Fruit fly (Drosophila melanogaster) whole organism, embryonic: ENCODE measurements around the gene CG31777.

ENCODE experiments used
- Atf-2 ChIP-seq: fragments of 200-800 bp; sonication (Bioruptor generic); optimal IDR thresholded peaks from 2 replicates; lab custom pipeline; 2016; ENCODE audit warnings: missing biosample characterization, missing genetic modification characterization
- CG11696 ChIP-seq: fragments of 200-800 bp; sonication (Bioruptor generic); IDR thresholded peaks from 2 replicates; pipeline ENCODE4 v1.3.6; 2022; ENCODE audit warnings: missing biosample characterization, missing genetic modification characterization
- CG12219 ChIP-seq: fragments of 200-800 bp; sonication (Bioruptor generic); optimal IDR thresholded peaks from 3 replicates; lab custom pipeline; 2018; ENCODE audit warnings: missing biosample characterization, mild to moderate bottlenecking, missing genetic modification characterization
- CG14014 ChIP-seq: fragments of 200-800 bp; sonication (Bioruptor generic); IDR thresholded peaks from 2 replicates; pipeline ENCODE4 v1.3.6; 2022; ENCODE audit warnings: missing biosample characterization, missing genetic modification characterization
- CG16779 ChIP-seq: fragments of 200-800 bp; sonication (Bioruptor generic); IDR thresholded peaks from 2 replicates; pipeline ENCODE4 v1.3.6; 2022; ENCODE audit warnings: missing biosample characterization, missing genetic modification characterization
- CG17186 ChIP-seq: fragments of 200-800 bp; sonication (Bioruptor generic); optimal IDR thresholded peaks from 3 replicates; lab custom pipeline; 2017; ENCODE audit warnings: missing biosample characterization, missing genetic modification reagents, missing genetic modification characterization
- CG17829 ChIP-seq: fragments of 200-800 bp; optimal IDR thresholded peaks from 2 replicates; lab custom pipeline; 2019; ENCODE audit warnings: missing biosample characterization, mild to moderate bottlenecking, missing genetic modification characterization, moderate library complexity
- CG3163 ChIP-seq: fragments of 200-800 bp; sonication (Bioruptor generic); optimal IDR thresholded peaks from 3 replicates; lab custom pipeline; 2016; ENCODE audit warnings: missing biosample characterization, missing genetic modification characterization
- CG3407 ChIP-seq: fragments of 200-800 bp; sonication (Bioruptor generic); optimal IDR thresholded peaks from 2 replicates; lab custom pipeline; 2018; ENCODE audit warnings: missing biosample characterization, mild to moderate bottlenecking, missing genetic modification characterization
- CG4707 ChIP-seq: fragments of 200-800 bp; sonication (Bioruptor generic); optimal IDR thresholded peaks from 2 replicates; lab custom pipeline; 2018; ENCODE audit warnings: missing biosample characterization, mild to moderate bottlenecking, missing genetic modification characterization, moderate library complexity
- CG4730 ChIP-seq: fragments of 200-800 bp; sonication (Bioruptor generic); IDR thresholded peaks from 2 replicates; pipeline ENCODE4 v1.3.6; 2022; ENCODE audit warnings: missing biosample characterization, missing genetic modification characterization
- CG6175 ChIP-seq: fragments of 200-800 bp; sonication (Bioruptor generic); IDR thresholded peaks from 3 replicates; pipeline ENCODE4 v1.3.6; 2022; ENCODE audit warnings: missing biosample characterization, missing genetic modification characterization
- CG7839 ChIP-seq: fragments of 200-800 bp; sonication (Bioruptor generic); optimal IDR thresholded peaks from 3 replicates; lab custom pipeline; 2018; ENCODE audit warnings: missing biosample characterization, mild to moderate bottlenecking, missing genetic modification characterization, moderate library complexity
- CG8089 ChIP-seq: fragments of 200-800 bp; sonication (Bioruptor generic); optimal IDR thresholded peaks from 3 replicates; lab custom pipeline; 2016; ENCODE audit warnings: missing biosample characterization, missing genetic modification characterization
- D ChIP-seq, 2 experiments: fragments of 200-800 bp in 1 of 2; fragments of >200 bp in 1 of 2; sonication (Bioruptor generic) in 1 of 2; optimal IDR thresholded peaks; 2 replicates in 1 of 2; 3 replicates in 1 of 2; lab custom pipeline; 2017; ENCODE audit warnings: mild to moderate bottlenecking in 1 of 2, missing biosample characterization in 1 of 2, missing genetic modification characterization in 1 of 2, missing genetic modification reagents in 1 of 2
- Dad ChIP-seq: fragments of 200-800 bp; sonication (Bioruptor generic); optimal IDR thresholded peaks from 3 replicates; lab custom pipeline; 2016; ENCODE audit warnings: missing biosample characterization, missing genetic modification characterization
- Deaf1 ChIP-seq: fragments of 200-800 bp; optimal IDR thresholded peaks from 3 replicates; lab custom pipeline; 2019; ENCODE audit warnings: missing biosample characterization, mild to moderate bottlenecking, missing genetic modification characterization, moderate library complexity
- Dek ChIP-seq: fragments of 200-800 bp; sonication (Bioruptor generic); optimal IDR thresholded peaks from 3 replicates; lab custom pipeline; 2019; ENCODE audit warnings: missing biosample characterization, mild to moderate bottlenecking, missing genetic modification characterization, moderate library complexity
- Dp ChIP-seq: fragments of 200-800 bp; sonication (Bioruptor generic); optimal IDR thresholded peaks from 2 replicates; lab custom pipeline; 2018; ENCODE audit warnings: missing biosample characterization, mild to moderate bottlenecking, missing genetic modification characterization, moderate library complexity
- Dref ChIP-seq: fragments of 200-800 bp; sonication (Bioruptor generic); IDR thresholded peaks from 2 replicates; pipeline ENCODE4 v1.3.6; 2022; ENCODE audit warnings: missing biosample characterization, missing genetic modification characterization
- E2f1 ChIP-seq: fragments of 200-800 bp; sonication (Bioruptor generic); IDR thresholded peaks from 2 replicates; pipeline ENCODE4 v1.3.6; 2022; ENCODE audit warnings: missing biosample characterization, missing genetic modification characterization
- Eip74EF ChIP-seq, 2 experiments: fragments of 200-800 bp in 1 of 2; fragments of >200 bp in 1 of 2; sonication (Bioruptor generic) in 1 of 2; optimal IDR thresholded peaks; 2 replicates each; lab custom pipeline; 2017 to 2019; ENCODE audit warnings: missing biosample characterization in 2 of 2, missing genetic modification characterization in 2 of 2, mild to moderate bottlenecking in 1 of 2, moderate library complexity in 1 of 2
- H2.0 ChIP-seq: fragments of 200-800 bp; sonication (Bioruptor generic); IDR thresholded peaks from 2 replicates; pipeline ENCODE4 v1.3.6; 2022; ENCODE audit warnings: missing biosample characterization, missing genetic modification characterization
- HmgZ ChIP-seq: fragments of 200-800 bp; sonication (Bioruptor generic); optimal IDR thresholded peaks from 2 replicates; lab custom pipeline; 2018; ENCODE audit warnings: missing biosample characterization, mild to moderate bottlenecking, missing genetic modification characterization
- Hr51 ChIP-seq, 2 experiments: fragments of 200-800 bp; sonication (Bioruptor generic); optimal IDR thresholded peaks; 2 replicates in 1 of 2; 3 replicates in 1 of 2; lab custom pipeline; 2016 to 2018; ENCODE audit warnings: missing biosample characterization in 2 of 2, missing genetic modification characterization in 2 of 2, mild to moderate bottlenecking in 1 of 2, moderate library complexity in 1 of 2
- Kr ChIP-seq: fragments of 200-800 bp; sonication (Bioruptor generic); optimal IDR thresholded peaks from 2 replicates; lab custom pipeline; 2017; ENCODE audit warnings: missing biosample characterization, mild to moderate bottlenecking, missing genetic modification characterization
- Lpt ChIP-seq: fragments of >200 bp; optimal IDR thresholded peaks from 2 replicates; lab custom pipeline; 2018; ENCODE audit warnings: missing biosample characterization, missing genetic modification characterization
- Mes4 ChIP-seq: fragments of 200-800 bp; sonication (Bioruptor generic); optimal IDR thresholded peaks from 2 replicates; lab custom pipeline; 2016; ENCODE audit warnings: missing biosample characterization, missing genetic modification characterization
- Rfx ChIP-seq: fragments of 200-800 bp; sonication (Bioruptor generic); IDR thresholded peaks from 2 replicates; pipeline ENCODE4 v1.3.6; 2022; ENCODE audit warnings: missing biosample characterization, missing genetic modification characterization
- br ChIP-seq: fragments of >200 bp; optimal IDR thresholded peaks from 2 replicates; lab custom pipeline; 2017
- cas ChIP-seq: fragments of 200-800 bp; sonication (Bioruptor generic); IDR thresholded peaks from 2 replicates; pipeline ENCODE4 v1.3.6; 2022; ENCODE audit warnings: missing biosample characterization, missing genetic modification characterization
- da ChIP-seq: fragments of 200-800 bp; sonication (Bioruptor generic); optimal IDR thresholded peaks from 2 replicates; lab custom pipeline; 2016; ENCODE audit warnings: missing biosample characterization, missing genetic modification characterization
- dmrt11E ChIP-seq: fragments of 200-800 bp; sonication (Bioruptor generic); optimal IDR thresholded peaks from 3 replicates; lab custom pipeline; 2018; ENCODE audit warnings: missing biosample characterization, mild to moderate bottlenecking, missing genetic modification characterization, moderate library complexity
- en ChIP-seq: fragments of 200-800 bp; sonication (Bioruptor generic); optimal IDR thresholded peaks from 2 replicates; lab custom pipeline; 2016; ENCODE audit warnings: missing biosample characterization, missing genetic modification characterization
- fd96Cb ChIP-seq: fragments of 200-800 bp; sonication (Bioruptor generic); optimal IDR thresholded peaks from 2 replicates; lab custom pipeline; 2018; ENCODE audit warnings: missing biosample characterization, mild to moderate bottlenecking, missing genetic modification characterization, moderate library complexity
- gcm2 ChIP-seq: fragments of 200-800 bp; sonication (Bioruptor generic); optimal IDR thresholded peaks from 2 replicates; lab custom pipeline; 2016; ENCODE audit warnings: missing biosample characterization, missing genetic modification characterization
- grau ChIP-seq: fragments of 200-800 bp; optimal IDR thresholded peaks from 3 replicates; lab custom pipeline; 2019; ENCODE audit warnings: missing biosample characterization, mild to moderate bottlenecking, missing genetic modification characterization, moderate library complexity
- grn ChIP-seq: fragments of 200-800 bp; sonication (Bioruptor generic); optimal IDR thresholded peaks from 3 replicates; lab custom pipeline; 2017; ENCODE audit warnings: missing biosample characterization, missing genetic modification characterization
- gsb ChIP-seq: fragments of 200-800 bp; sonication (Bioruptor generic); IDR thresholded peaks from 2 replicates; pipeline ENCODE4 v1.3.6; 2022; ENCODE audit warnings: missing biosample characterization, missing genetic modification characterization
- ind ChIP-seq: fragments of 200-800 bp; sonication (Bioruptor generic); optimal IDR thresholded peaks from 3 replicates; lab custom pipeline; 2016; ENCODE audit warnings: missing biosample characterization, missing genetic modification characterization
- insv ChIP-seq, 2 experiments: fragments of 200-800 bp; sonication (Bioruptor generic); optimal IDR thresholded peaks; 3 replicates each; lab custom pipeline; 2016 to 2018; ENCODE audit warnings: missing biosample characterization in 2 of 2, missing genetic modification characterization in 2 of 2
- kay ChIP-seq: fragments of 200-800 bp; sonication (Bioruptor generic); optimal IDR thresholded peaks from 2 replicates; lab custom pipeline; 2016; ENCODE audit warnings: missing biosample characterization, missing genetic modification characterization
- otp ChIP-seq: fragments of 200-800 bp; sonication (Bioruptor generic); IDR thresholded peaks from 3 replicates; pipeline ENCODE4, ENCODE4 v1.3.6; 2022; ENCODE audit warnings: missing biosample characterization, missing genetic modification characterization
- pb ChIP-seq: fragments of 200-800 bp; sonication (Bioruptor generic); optimal IDR thresholded peaks from 3 replicates; lab custom pipeline; 2016; ENCODE audit warnings: missing biosample characterization, missing genetic modification characterization
- pfk ChIP-seq: fragments of 200-800 bp; sonication (Bioruptor generic); optimal IDR thresholded peaks from 2 replicates; lab custom pipeline; 2018; ENCODE audit warnings: missing biosample characterization, mild to moderate bottlenecking, missing genetic modification characterization, moderate library complexity
- schlank ChIP-seq: fragments of 200-800 bp; sonication (Bioruptor generic); optimal IDR thresholded peaks from 2 replicates; lab custom pipeline; 2018; ENCODE audit warnings: missing biosample characterization, mild to moderate bottlenecking, missing genetic modification characterization
- sima ChIP-seq: fragments of 200-800 bp; sonication (Bioruptor generic); optimal IDR thresholded peaks from 2 replicates; lab custom pipeline; 2016; ENCODE audit warnings: missing biosample characterization, missing genetic modification characterization
- sug ChIP-seq: fragments of 200-800 bp; optimal IDR thresholded peaks from 2 replicates; lab custom pipeline; 2019; ENCODE audit warnings: missing biosample characterization, mild to moderate bottlenecking, missing genetic modification characterization, moderate library complexity
- wek ChIP-seq: fragments of 200-800 bp; sonication (Bioruptor generic); optimal IDR thresholded peaks from 3 replicates; lab custom pipeline; 2018; ENCODE audit warnings: missing biosample characterization, mild to moderate bottlenecking, missing genetic modification characterization, moderate library complexity
- wor ChIP-seq: fragments of 200-800 bp; sonication (Bioruptor generic); IDR thresholded peaks from 2 replicates; pipeline ENCODE4 v1.3.6; 2022; ENCODE audit warnings: missing biosample characterization, missing genetic modification characterization
- yki ChIP-seq: fragments of >200 bp; optimal IDR thresholded peaks from 3 replicates; lab custom pipeline; 2018

CG31777 gene

dm6 chr2L:3737003-3737662 lies 30.3 kb upstream of the CG31777 start (continued):
- TF ChIP-seq gcm2 (no peak), HmgZ (tag; lab: Kevin White, UChicago) (no peak), sug (tag; lab: Kevin White, UChicago) (no peak), Dek (no peak), pb (GFP tag; lab: Kevin White, UChicago) (no peak), grn (GFP tag; lab: Kevin White, UChicago) (no peak), cas (no peak), en (GFP tag; lab: Kevin White, UChicago) (no peak), CG4707 (GFP tag; lab: Kevin White, UChicago) (no peak), fd96Cb (tag; lab: Kevin White, UChicago) (no peak), CG16779 (GFP tag; lab: Robert Waterston, UW) (no peak), Atf-2 (GFP tag; lab: Kevin White, UChicago) (no peak), grau (tag; lab: Kevin White, UChicago) (peak; percentile 25), D (optimal IDR thresholded peaks at IDR 0.05; lab: Kevin White, UChicago) (no peak), D (GFP tag; optimal IDR thresholded peaks at IDR 0.05; lab: Kevin White, UChicago) (no peak), Dref (GFP tag; lab: Robert Waterston, UW) (no peak), CG17829 (tag; lab: Kevin White, UChicago) (no peak), pfk (GFP tag; lab: Kevin White, UChicago) (no peak), Dp (GFP tag; lab: Kevin White, UChicago) (no peak), CG8089 (no peak), otp (GFP tag; lab: Robert Waterston, UW) (no peak), CG11696 (GFP tag; lab: Robert Waterston, UW) (peak; percentile 55; the same call in 1 of the 2 replicates), sima (GFP tag; lab: Kevin White, UChicago) (no peak), Deaf1 (tag; lab: Kevin White, UChicago) (no peak), wek (GFP tag; lab: Kevin White, UChicago) (no peak), CG12219 (GFP tag; lab: Kevin White, UChicago) (no peak), Mes4 (GFP tag; lab: Kevin White, UChicago) (no peak), dmrt11E (tag; lab: Kevin White, UChicago) (no peak), CG6175 (GFP tag; lab: Robert Waterston, UW) (no peak), Eip74EF (GFP tag; optimal IDR thresholded peaks at IDR 0.05; lab: Kevin White, UChicago) (no peak), yki (lab: Kevin White, UChicago) (no peak), E2f1 (GFP tag; lab: Robert Waterston, UW) (no peak), CG4730 (no peak), schlank (tag; lab: Kevin White, UChicago) (no peak), da (GFP tag; lab: Kevin White, UChicago) (no peak), CG14014 (GFP tag; lab: Robert Waterston, UW) (0 out of 2 replicates have a peak, but pooled peaks have one; percentile 13), H2.0 (no peak), ind (GFP tag; lab: Kevin White, UChicago) (no peak), wor (GFP tag; lab: Robert Waterston, UW) (no peak), br (lab: Kevin White, UChicago) (no peak), Dad (GFP tag; lab: Kevin White, UChicago) (no peak), insv (GFP tag; optimal IDR thresholded peaks at IDR 0.05; lab: Kevin White, UChicago) (no peak), Lpt (GFP tag; lab: Kevin White, UChicago) (no peak), CG17186 (no peak), CG3163 (no peak), Kr (no peak), CG3407 (no peak), gsb (GFP tag; lab: Robert Waterston, UW) (no peak), CG7839 (tag; lab: Kevin White, UChicago) (peak; percentile 3), Hr51 (GFP tag; optimal IDR thresholded peaks at IDR 0.05; lab: Kevin White, UChicago) (peak in 1 of 2 experiments; percentile 39), Rfx (GFP tag; lab: Robert Waterston, UW) (peak; percentile 19; the same call in 1 of the 2 replicates), kay (GFP tag; lab: Kevin White, UChicago) (no peak)
